Fruit fly (Drosophila melanogaster): ENCODE data around the gene Ltn1.

Ltn1 gene

DNA sequence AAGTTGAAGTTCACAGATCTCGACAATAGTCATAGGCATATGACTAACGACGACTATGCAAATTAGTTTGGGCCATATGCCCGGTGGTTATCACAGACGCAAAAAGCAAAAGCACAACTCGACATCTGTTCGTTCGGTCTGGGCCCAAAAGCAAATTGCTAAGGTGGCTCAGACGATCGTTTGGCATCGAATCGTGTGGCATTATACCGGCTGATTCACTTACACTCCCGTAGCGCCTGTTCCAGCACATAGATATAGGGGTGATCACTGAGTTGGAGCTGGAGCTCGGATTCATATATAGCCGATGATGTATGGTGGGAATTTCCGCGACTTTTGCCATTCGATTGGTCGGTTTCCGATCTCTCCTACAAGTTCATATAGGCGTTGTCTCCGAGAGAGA is 14.0 kb upstream of the Ltn1 start:
- TF ChIP-seq psq (optimal IDR thresholded peaks at IDR 0.05) (no peak), insv (optimal IDR thresholded peaks at IDR 0.05) (no peak), ttk (optimal IDR thresholded peaks at IDR 0.05) (no peak)

DNA sequence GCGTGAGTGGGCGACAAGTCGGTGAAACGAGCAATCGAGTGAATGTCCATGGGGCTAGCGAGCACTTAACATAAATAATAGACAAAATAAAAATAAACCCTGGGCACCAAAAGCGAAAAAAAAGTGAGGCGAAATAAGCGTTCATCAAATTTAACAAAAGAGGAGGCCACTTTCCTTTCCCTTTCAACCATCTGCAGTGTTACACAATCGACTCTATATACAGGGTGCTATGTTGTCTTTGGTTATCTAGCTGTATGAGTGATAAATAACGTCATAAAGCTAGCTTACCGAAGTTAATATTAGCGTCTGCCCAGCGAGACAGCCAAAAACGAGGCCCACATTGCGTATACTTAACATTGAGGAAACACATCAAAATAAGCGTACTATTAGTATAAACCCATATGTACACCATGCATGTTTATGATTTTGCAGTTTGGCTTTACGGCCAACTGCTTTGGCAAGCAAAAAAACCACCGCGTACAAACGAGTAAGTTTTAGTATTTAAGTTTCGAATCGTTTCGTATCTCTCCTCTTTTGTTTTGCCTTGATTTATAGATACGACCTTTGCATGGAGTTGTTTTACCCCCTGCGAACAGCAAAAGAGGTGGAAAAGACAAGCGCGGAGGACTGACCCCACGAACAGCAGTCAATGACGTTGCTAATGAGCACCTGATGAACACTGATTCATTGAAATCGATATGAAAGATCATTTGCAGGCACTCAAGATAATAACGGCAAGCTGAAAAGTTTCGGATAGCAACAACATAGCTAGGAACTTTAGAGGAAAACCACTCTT is 13.0 kb upstream of the Ltn1 start:
- no peak for TF ChIP-seq psq (optimal IDR thresholded peaks at IDR 0.05)
- TF ChIP-seq insv (optimal IDR thresholded peaks at IDR 0.05): no peak
- TF ChIP-seq h (optimal IDR thresholded peaks at IDR 0.05): no peak

DNA sequence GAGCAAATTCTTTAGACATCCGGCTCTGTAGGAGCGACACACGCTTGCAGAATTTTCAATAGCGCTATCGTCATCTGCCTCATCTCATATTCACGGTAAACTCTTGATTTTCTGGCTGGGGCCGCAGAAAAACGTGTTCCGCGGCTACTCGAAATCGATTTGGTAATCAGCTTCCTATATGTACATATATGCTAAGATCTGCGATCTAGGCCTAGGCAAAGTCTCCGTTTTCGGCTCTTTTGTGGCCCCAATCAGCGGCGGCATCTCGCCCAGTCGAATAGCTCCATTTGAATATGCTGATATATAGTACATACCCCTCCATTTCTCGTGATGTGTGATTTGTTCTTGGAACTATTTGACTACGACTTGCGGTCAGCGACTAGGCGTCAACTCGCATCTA is 10.9 kb upstream of the Ltn1 start:
- TF ChIP-seq Sin3A (optimal IDR thresholded peaks at IDR 0.05) (no peak), psq (optimal IDR thresholded peaks at IDR 0.05) (no peak), Myc (optimal IDR thresholded peaks at IDR 0.05) (no peak), ttk (optimal IDR thresholded peaks at IDR 0.05) (no peak), h (optimal IDR thresholded peaks at IDR 0.05) (no peak), insv (optimal IDR thresholded peaks at IDR 0.05) (no peak)

DNA sequence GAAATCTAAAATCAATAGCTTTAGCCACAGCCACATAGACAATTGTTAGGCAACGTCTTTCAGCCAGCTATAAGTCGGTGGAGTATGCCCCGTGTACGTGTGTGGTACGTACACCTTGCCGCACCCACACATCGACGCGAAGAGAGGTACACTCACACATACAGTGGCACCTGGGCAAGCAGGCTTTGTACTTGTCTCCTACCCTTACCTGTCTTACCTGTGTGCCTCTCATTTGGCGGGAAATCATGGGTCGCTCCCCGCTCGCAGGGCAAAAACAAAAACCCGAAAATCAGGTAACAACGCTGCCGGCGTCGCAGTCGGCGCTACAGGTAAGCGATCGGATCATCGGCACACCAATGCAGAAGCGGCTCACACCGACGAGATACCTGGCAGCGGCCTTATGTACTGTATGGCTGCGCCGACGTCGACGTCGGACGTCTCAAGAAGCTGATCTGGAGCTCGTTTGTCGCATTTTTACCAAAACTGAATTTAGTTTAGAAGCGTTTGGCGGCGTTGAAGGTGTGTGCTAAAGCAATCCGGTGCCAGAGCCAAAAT is 10.1 kb upstream of the Ltn1 start:
- TF ChIP-seq ttk (optimal IDR thresholded peaks at IDR 0.05): no peak
- TF ChIP-seq h (optimal IDR thresholded peaks at IDR 0.05): no peak
- TF ChIP-seq Sin3A (optimal IDR thresholded peaks at IDR 0.05): no peak
- TF ChIP-seq Myc (optimal IDR thresholded peaks at IDR 0.05): no peak
- TF ChIP-seq psq (optimal IDR thresholded peaks at IDR 0.05): no peak
- TF ChIP-seq insv (optimal IDR thresholded peaks at IDR 0.05): no peak

- no peak for TF ChIP-seq h (optimal IDR thresholded peaks at IDR 0.05)
These were observed 9.7 kb upstream of the Ltn1 start for dm6 chr3L:19561745-19562144.

- no peak for TF ChIP-seq h (optimal IDR thresholded peaks at IDR 0.05)
- no peak for TF ChIP-seq psq (optimal IDR thresholded peaks at IDR 0.05)
- TF ChIP-seq Sin3A (optimal IDR thresholded peaks at IDR 0.05): no peak
- no peak for TF ChIP-seq Myc (optimal IDR thresholded peaks at IDR 0.05)
- no peak for TF ChIP-seq ttk (optimal IDR thresholded peaks at IDR 0.05)
- no peak for TF ChIP-seq insv (optimal IDR thresholded peaks at IDR 0.05)
These were observed 8.7 kb upstream of the Ltn1 start for dm6 chr3L:19560695-19561246.

DNA sequence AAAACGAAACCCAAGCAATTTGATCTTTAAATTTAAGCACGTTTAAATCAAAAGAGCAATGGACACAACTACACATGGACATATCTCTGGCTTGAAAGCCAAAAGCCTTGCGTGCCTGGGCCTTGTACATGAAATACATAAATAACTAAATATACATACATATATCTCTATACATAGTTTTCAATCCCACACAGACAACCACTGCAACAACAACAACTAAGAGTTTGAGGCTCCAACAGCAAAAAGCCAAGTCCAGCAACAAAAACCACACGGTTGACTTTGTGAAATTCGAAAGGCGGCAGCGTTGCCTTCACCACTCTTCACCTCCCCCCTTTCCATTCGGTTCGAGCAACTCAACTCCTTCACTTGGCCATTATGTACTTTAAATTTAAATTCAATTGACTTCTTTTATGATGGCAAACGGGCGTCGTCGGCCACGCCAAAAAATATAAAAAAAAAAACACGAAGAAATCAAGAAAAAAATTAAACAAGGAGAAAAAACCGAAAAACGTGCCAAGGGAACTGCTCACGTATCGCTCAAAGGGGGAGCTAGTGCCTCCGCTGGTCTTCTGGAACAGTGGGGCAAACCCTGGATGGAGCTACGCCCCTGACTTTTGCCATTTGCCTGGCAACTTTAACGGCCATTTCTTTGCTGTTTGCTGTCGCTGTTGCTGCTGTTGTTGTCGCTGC is 8.1 kb upstream of the Ltn1 start:
- TF ChIP-seq h (optimal IDR thresholded peaks at IDR 0.05) (no peak), insv (optimal IDR thresholded peaks at IDR 0.05) (no peak), psq (optimal IDR thresholded peaks at IDR 0.05) (no peak), Sin3A (optimal IDR thresholded peaks at IDR 0.05) (no peak), Myc (optimal IDR thresholded peaks at IDR 0.05) (no peak), ttk (optimal IDR thresholded peaks at IDR 0.05) (no peak)

dm6 chr3L:19559171-19559570 is 7.1 kb upstream of the Ltn1 start:
- no peak for TF ChIP-seq psq (optimal IDR thresholded peaks at IDR 0.05)
- TF ChIP-seq h (optimal IDR thresholded peaks at IDR 0.05): no peak
- no peak for TF ChIP-seq Myc (optimal IDR thresholded peaks at IDR 0.05)
- TF ChIP-seq ttk (optimal IDR thresholded peaks at IDR 0.05): no peak
- TF ChIP-seq Sin3A (optimal IDR thresholded peaks at IDR 0.05): no peak
- no peak for TF ChIP-seq insv (optimal IDR thresholded peaks at IDR 0.05)

dm6 chr3L:19558674-19559073 is 6.6 kb upstream of the Ltn1 start:
- TF ChIP-seq Myc (optimal IDR thresholded peaks at IDR 0.05): no peak
- TF ChIP-seq Sin3A (optimal IDR thresholded peaks at IDR 0.05): no peak
- TF ChIP-seq psq (optimal IDR thresholded peaks at IDR 0.05): no peak
- no peak for TF ChIP-seq ttk (optimal IDR thresholded peaks at IDR 0.05)
- TF ChIP-seq insv (optimal IDR thresholded peaks at IDR 0.05): no peak
- TF ChIP-seq h (optimal IDR thresholded peaks at IDR 0.05): no peak

DNA sequence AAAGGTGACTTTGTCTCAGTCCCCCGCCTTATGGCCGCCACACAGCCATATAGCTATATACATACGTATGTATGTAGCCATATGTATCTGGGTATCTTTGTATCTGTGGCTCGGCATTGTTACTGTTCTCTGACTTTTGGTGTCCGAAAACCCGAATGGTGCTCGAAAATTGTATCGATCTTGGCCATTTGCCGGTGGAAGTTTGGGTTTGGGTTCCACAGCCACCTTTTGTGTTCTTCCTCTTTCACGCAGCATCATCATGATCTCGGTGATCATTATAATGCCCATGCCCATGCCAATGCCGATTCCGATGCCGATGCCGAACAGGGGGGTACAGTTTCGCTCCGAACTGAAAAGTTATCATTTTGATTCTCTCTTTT is 5.9 kb upstream of the Ltn1 start:
- no peak for TF ChIP-seq h (optimal IDR thresholded peaks at IDR 0.05)

DNA sequence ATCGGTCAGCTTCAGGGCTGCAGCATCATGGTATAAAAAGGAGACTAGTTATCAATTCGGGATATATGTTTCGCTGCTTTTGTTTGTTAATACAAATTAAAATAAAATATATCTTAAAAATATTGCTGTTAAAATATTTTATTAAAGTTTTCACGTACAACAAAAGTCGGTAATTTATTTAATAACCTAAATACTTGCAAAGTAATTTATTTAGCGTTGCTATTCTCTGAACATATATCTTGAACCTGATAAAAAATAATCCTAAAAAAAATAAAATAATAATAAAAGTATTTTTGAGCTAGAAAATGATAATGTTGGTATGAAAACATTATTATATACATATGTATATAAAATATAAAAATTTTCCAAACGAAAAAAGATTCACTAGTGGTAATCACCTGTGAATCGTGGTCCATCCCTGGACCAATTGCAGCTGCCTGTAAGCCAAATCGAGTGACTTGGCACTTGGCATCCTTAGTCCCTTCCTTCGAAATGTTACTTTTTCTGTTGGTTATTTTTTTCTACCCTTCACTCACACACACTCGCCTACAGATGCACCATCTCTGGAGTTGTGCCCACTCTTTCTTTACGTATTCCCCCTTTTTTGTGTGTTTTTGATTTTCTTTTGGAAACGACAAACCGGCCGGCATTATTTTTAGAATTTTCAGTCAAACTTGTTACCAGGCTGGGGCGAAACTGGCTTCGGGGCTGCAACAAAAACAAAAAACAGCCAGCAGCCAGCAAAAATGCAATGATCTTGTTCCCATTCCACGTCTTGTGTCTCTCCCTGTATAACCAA is 5.3 kb upstream of the Ltn1 start:
- TF ChIP-seq Myc (optimal IDR thresholded peaks at IDR 0.05) (no peak), h (optimal IDR thresholded peaks at IDR 0.05) (no peak), ttk (optimal IDR thresholded peaks at IDR 0.05) (no peak), psq (optimal IDR thresholded peaks at IDR 0.05) (no peak), insv (optimal IDR thresholded peaks at IDR 0.05) (no peak), Sin3A (optimal IDR thresholded peaks at IDR 0.05) (no peak)

DNA sequence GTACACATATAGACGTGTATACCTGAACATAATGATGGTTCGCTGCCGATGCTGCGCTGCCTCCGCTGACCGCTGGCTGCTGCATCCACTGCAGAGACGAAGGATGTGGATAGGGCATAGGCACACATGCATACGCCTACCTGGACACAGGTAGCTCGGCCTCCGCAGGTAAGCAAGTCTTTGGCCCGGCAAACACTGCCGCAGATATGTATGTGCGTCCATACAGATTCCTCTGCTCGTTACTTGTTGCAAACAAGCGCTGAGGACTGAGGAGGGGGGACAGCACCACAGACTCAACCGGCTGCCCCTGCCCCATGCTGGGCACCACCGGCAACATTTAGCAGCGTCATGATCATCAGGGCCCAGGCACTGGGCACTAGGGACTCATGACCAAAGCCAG is 4.6 kb upstream of the Ltn1 start:
- no peak for TF ChIP-seq h (optimal IDR thresholded peaks at IDR 0.05)
- TF ChIP-seq ttk (optimal IDR thresholded peaks at IDR 0.05): no peak
- no peak for TF ChIP-seq psq (optimal IDR thresholded peaks at IDR 0.05)
- no peak for TF ChIP-seq Sin3A (optimal IDR thresholded peaks at IDR 0.05)
